Fruit fly (Drosophila melanogaster) whole organism, embryonic: ENCODE measurements around the gene CG16758.

Experiments used
- ATbp ChIP-seq: fragments of 200-800 bp; sonication (Bioruptor generic); optimal IDR thresholded peaks from 2 replicates; lab custom pipeline; 2017; ENCODE audit warnings: missing biosample characterization, mild to moderate bottlenecking, missing genetic modification characterization, missing genetic modification reagents
- CG10321 ChIP-seq: fragments of 200-800 bp; sonication (Bioruptor generic); IDR thresholded peaks from 2 replicates; pipeline ENCODE4 v1.3.6; 2022; ENCODE audit warnings: missing biosample characterization, missing genetic modification characterization
- CG10462 ChIP-seq: fragments of 200-800 bp; sonication (Bioruptor generic); optimal IDR thresholded peaks from 2 replicates; lab custom pipeline; 2016; ENCODE audit warnings: missing biosample characterization, missing genetic modification characterization
- CG10543 ChIP-seq: fragments of 200-800 bp; sonication (Bioruptor generic); optimal IDR thresholded peaks from 3 replicates; lab custom pipeline; 2017; ENCODE audit warnings: missing biosample characterization, mild to moderate bottlenecking, missing genetic modification characterization, moderate library complexity
- CG10654 ChIP-seq: fragments of 200-800 bp; sonication (Bioruptor generic); optimal IDR thresholded peaks from 2 replicates; lab custom pipeline; 2016; ENCODE audit warnings: missing biosample characterization, missing genetic modification characterization
- CG13894 ChIP-seq: fragments of 200-800 bp; sonication (Bioruptor generic); optimal IDR thresholded peaks from 3 replicates; lab custom pipeline; 2018; ENCODE audit warnings: missing biosample characterization, mild to moderate bottlenecking, missing genetic modification characterization, moderate library complexity
- CG15479 ChIP-seq: fragments of 200-800 bp; sonication (Bioruptor generic); optimal IDR thresholded peaks from 3 replicates; lab custom pipeline; 2019; ENCODE audit warnings: missing biosample characterization, mild to moderate bottlenecking, missing genetic modification characterization, moderate library complexity
- CG17385 ChIP-seq: fragments of 200-800 bp; sonication (Bioruptor generic); optimal IDR thresholded peaks from 3 replicates; lab custom pipeline; 2018; ENCODE audit warnings: missing biosample characterization, mild to moderate bottlenecking, missing genetic modification characterization
- CG1792 ChIP-seq: fragments of 200-800 bp; sonication (Bioruptor generic); optimal IDR thresholded peaks from 2 replicates; lab custom pipeline; 2016; ENCODE audit warnings: missing biosample characterization, missing genetic modification characterization
- CG3838 ChIP-seq: fragments of 200-800 bp; sonication (Bioruptor generic); optimal IDR thresholded peaks from 3 replicates; lab custom pipeline; 2016; ENCODE audit warnings: missing biosample characterization, missing genetic modification characterization
- CG42726 ChIP-seq: fragments of 200-800 bp; sonication (Bioruptor generic); IDR thresholded peaks from 2 replicates; pipeline ENCODE4 v1.3.6; 2022; ENCODE audit warnings: missing biosample characterization, missing genetic modification characterization; ENCODE audit not compliant: partially characterized antibody
- CG4617 ChIP-seq: fragments of 200-800 bp; sonication (Bioruptor generic); optimal IDR thresholded peaks from 3 replicates; lab custom pipeline; 2016; ENCODE audit warnings: missing biosample characterization, missing genetic modification characterization, borderline replicate concordance
- CG6791 ChIP-seq: fragments of 200-800 bp; sonication (Bioruptor generic); IDR thresholded peaks from 3 replicates; pipeline ENCODE4 v1.3.6; 2022; ENCODE audit warnings: missing biosample characterization, missing genetic modification characterization; ENCODE audit not compliant: partially characterized antibody
- CkIIα-i1 ChIP-seq: fragments of 200-800 bp; sonication (Bioruptor generic); IDR thresholded peaks from 2 replicates; pipeline ENCODE4 v1.3.6; 2022; ENCODE audit warnings: missing biosample characterization, missing genetic modification characterization
- D19A ChIP-seq: fragments of 200-800 bp; optimal IDR thresholded peaks from 3 replicates; lab custom pipeline; 2019; ENCODE audit warnings: missing biosample characterization, mild to moderate bottlenecking, missing genetic modification characterization, moderate library complexity
- Dref ChIP-seq: fragments of 200-800 bp; sonication (Bioruptor generic); IDR thresholded peaks from 2 replicates; pipeline ENCODE4 v1.3.6; 2022; ENCODE audit warnings: missing biosample characterization, missing genetic modification characterization
- Drgx ChIP-seq: fragments of 200-800 bp; sonication (Bioruptor generic); IDR thresholded peaks from 2 replicates; pipeline ENCODE4 v1.3.6; 2022; ENCODE audit warnings: missing biosample characterization, missing genetic modification characterization
- MBD-R2 ChIP-seq: fragments of 200-800 bp; sonication (Bioruptor generic); IDR thresholded peaks from 2 replicates; pipeline ENCODE4 v1.3.6; 2022; ENCODE audit warnings: missing biosample characterization, missing genetic modification characterization
- MESR4 ChIP-seq: fragments of 200-800 bp; sonication (Bioruptor generic); optimal IDR thresholded peaks from 2 replicates; lab custom pipeline; 2018; ENCODE audit warnings: missing biosample characterization, mild to moderate bottlenecking, missing genetic modification characterization, moderate library complexity
- Med ChIP-seq: fragments of 200-800 bp; sonication (Bioruptor generic); peaks from one replicate; lab custom pipeline; 2016; ENCODE audit warnings: missing biosample characterization, missing genetic modification characterization, mild to moderate bottlenecking, inconsistent platforms, moderate library complexity
- NC2β ChIP-seq: fragments of 200-800 bp; sonication (Bioruptor generic); optimal IDR thresholded peaks from 2 replicates; lab custom pipeline; 2016; ENCODE audit warnings: missing biosample characterization, missing genetic modification characterization
- NK7.1 ChIP-seq: fragments of 200-800 bp; sonication (Bioruptor generic); optimal IDR thresholded peaks from 3 replicates; lab custom pipeline; 2016; ENCODE audit warnings: missing biosample characterization, missing genetic modification characterization
- Neu2 ChIP-seq: fragments of 200-800 bp; sonication (Bioruptor generic); optimal IDR thresholded peaks from 3 replicates; lab custom pipeline; 2016; ENCODE audit warnings: missing biosample characterization, missing genetic modification characterization, borderline replicate concordance
- Rfx ChIP-seq: fragments of 200-800 bp; sonication (Bioruptor generic); IDR thresholded peaks from 2 replicates; pipeline ENCODE4 v1.3.6; 2022; ENCODE audit warnings: missing biosample characterization, missing genetic modification characterization
- Rx ChIP-seq: fragments of 200-800 bp; sonication (Bioruptor generic); IDR thresholded peaks from 2 replicates; pipeline ENCODE4 v1.3.6; 2022; ENCODE audit warnings: missing biosample characterization, missing genetic modification characterization
- bigmax ChIP-seq: fragments of 200-800 bp; sonication (Bioruptor generic); optimal IDR thresholded peaks from 2 replicates; lab custom pipeline; 2018; ENCODE audit warnings: missing biosample characterization, mild to moderate bottlenecking, missing genetic modification characterization
- chinmo ChIP-seq: fragments of 200-800 bp; sonication (Bioruptor generic); IDR thresholded peaks from 4 replicates; pipeline ENCODE4 v1.3.6; 2022; ENCODE audit warnings: missing biosample characterization, missing genetic modification characterization; ENCODE audit not compliant: partially characterized antibody
- crol ChIP-seq: fragments of 200-800 bp; sonication (Bioruptor generic); IDR thresholded peaks from 2 replicates; pipeline ENCODE4 v1.3.6; 2022; ENCODE audit warnings: missing biosample characterization, missing genetic modification characterization
- ems ChIP-seq: fragments of 200-800 bp; sonication (Bioruptor generic); optimal IDR thresholded peaks from 3 replicates; lab custom pipeline; 2016; ENCODE audit warnings: missing biosample characterization, missing genetic modification characterization
- grn ChIP-seq: fragments of 200-800 bp; sonication (Bioruptor generic); optimal IDR thresholded peaks from 3 replicates; lab custom pipeline; 2017; ENCODE audit warnings: missing biosample characterization, missing genetic modification characterization
- insv ChIP-seq, 2 experiments: fragments of 200-800 bp; sonication (Bioruptor generic); optimal IDR thresholded peaks; 3 replicates each; lab custom pipeline; 2016 to 2018; ENCODE audit warnings: missing biosample characterization in 2 of 2, missing genetic modification characterization in 2 of 2
- inv ChIP-seq: fragments of 200-800 bp; sonication (Bioruptor generic); IDR thresholded peaks from 2 replicates; pipeline ENCODE4 v1.3.6; 2022; ENCODE audit warnings: missing biosample characterization, missing genetic modification characterization; ENCODE audit not compliant: partially characterized antibody
- kah ChIP-seq: fragments of 200-800 bp; sonication (Bioruptor generic); optimal IDR thresholded peaks from 2 replicates; lab custom pipeline; 2018; ENCODE audit warnings: missing biosample characterization, mild to moderate bottlenecking, missing genetic modification characterization
- ken ChIP-seq: fragments of 200-800 bp; sonication (Bioruptor generic); IDR thresholded peaks from 3 replicates; pipeline ENCODE4 v1.3.6; 2022; ENCODE audit warnings: missing biosample characterization, missing genetic modification characterization
- lola ChIP-seq, 3 experiments: fragments of >200 bp in 2 of 3; fragments of 200-800 bp in 1 of 3; sonication (Bioruptor generic) in 1 of 3; optimal IDR thresholded peaks; 2 replicates each; lab custom pipeline; 2017 to 2019; ENCODE audit warnings: missing biosample characterization in 3 of 3, missing genetic modification characterization in 3 of 3, mild to moderate bottlenecking in 1 of 3, moderate library complexity in 1 of 3
- nom ChIP-seq: fragments of 200-800 bp; sonication (Bioruptor generic); optimal IDR thresholded peaks from 2 replicates; lab custom pipeline; 2017; ENCODE audit warnings: missing biosample characterization, missing genetic modification characterization, mild to moderate bottlenecking, moderate library complexity, missing genetic modification reagents
- otp ChIP-seq: fragments of 200-800 bp; sonication (Bioruptor generic); IDR thresholded peaks from 3 replicates; pipeline ENCODE4, ENCODE4 v1.3.6; 2022; ENCODE audit warnings: missing biosample characterization, missing genetic modification characterization
- phol ChIP-seq: fragments of 200-800 bp; sonication (Bioruptor generic); optimal IDR thresholded peaks from 3 replicates; lab custom pipeline; 2018; ENCODE audit warnings: missing biosample characterization, mild to moderate bottlenecking, missing genetic modification characterization, moderate library complexity
- sens ChIP-seq: fragments of 200-800 bp; sonication (Bioruptor generic); peaks from one replicate; lab custom pipeline; 2016; ENCODE audit warnings: missing biosample characterization, missing genetic modification characterization
- sima ChIP-seq: fragments of 200-800 bp; sonication (Bioruptor generic); optimal IDR thresholded peaks from 2 replicates; lab custom pipeline; 2016; ENCODE audit warnings: missing biosample characterization, missing genetic modification characterization
- tio ChIP-seq: fragments of 200-800 bp; sonication (Bioruptor generic); optimal IDR thresholded peaks from 2 replicates; lab custom pipeline; 2017; ENCODE audit warnings: missing biosample characterization, missing genetic modification characterization, inconsistent platforms
- usp ChIP-seq: fragments of >200 bp; optimal IDR thresholded peaks from 2 replicates; lab custom pipeline; 2017; ENCODE audit warnings: missing biosample characterization, missing genetic modification characterization
- vfl ChIP-seq: fragments of 200-800 bp; sonication (Bioruptor generic); optimal IDR thresholded peaks from 2 replicates; lab custom pipeline; 2016; ENCODE audit warnings: missing biosample characterization, missing genetic modification characterization
- yki ChIP-seq: fragments of >200 bp; optimal IDR thresholded peaks from 3 replicates; lab custom pipeline; 2018

CG16758 gene

DNA sequence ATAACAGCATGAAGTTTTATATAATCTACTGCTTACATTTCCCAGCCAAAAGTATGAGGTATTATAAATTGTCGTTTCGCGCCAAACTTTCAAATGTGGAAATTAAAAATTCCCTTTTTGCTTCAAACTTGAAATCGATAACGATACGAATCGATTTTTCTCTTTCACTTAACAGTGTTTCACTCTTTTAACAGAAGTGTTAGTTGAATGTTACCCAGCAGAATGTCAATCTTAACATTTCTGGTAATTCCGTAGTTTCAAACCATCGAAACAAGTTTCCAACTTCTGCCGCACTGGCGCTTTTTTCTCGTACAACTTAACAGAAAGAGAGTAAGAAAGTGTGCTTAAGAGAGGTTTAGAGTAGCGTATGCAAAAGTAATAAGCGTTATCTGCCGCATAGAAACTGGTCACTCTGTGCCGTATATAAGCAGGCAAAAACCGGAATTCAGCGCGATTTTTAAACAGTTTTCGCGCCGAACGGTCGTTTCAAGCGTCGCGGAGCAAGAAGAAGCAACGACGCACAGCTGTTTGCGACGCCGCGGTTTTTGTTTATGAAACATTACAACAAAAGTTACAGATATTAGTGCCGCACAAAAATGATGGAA is 36.9 kb downstream of the CG16758 start (continued):
- no peak for TF ChIP-seq otp
- TF ChIP-seq CG10321 (GFP tag; lab: Robert Waterston, UW) = no peak
- TF ChIP-seq lola (GFP tag; optimal IDR thresholded peaks at IDR 0.05; lab: Kevin White, UChicago) = peak in 1 of 3 experiments; percentile 5
- no peak for TF ChIP-seq tio (GFP tag; lab: Kevin White, UChicago)
- no peak for TF ChIP-seq CkIIα-i1 (GFP tag; lab: Robert Waterston, UW)
- peak; percentile 90 for TF ChIP-seq CG17385 (GFP tag; lab: Kevin White, UChicago)
- no peak for TF ChIP-seq yki (lab: Kevin White, UChicago)
- peak; percentile 72 for TF ChIP-seq NC2β
- peak; percentile 58; the same call in 2 of the 3 replicates for TF ChIP-seq CG6791 (GFP tag; lab: Robert Waterston, UW)
- TF ChIP-seq CG13894 (tag; lab: Kevin White, UChicago) = peak; percentile 76
- no peak for TF ChIP-seq usp (GFP tag; lab: Kevin White, UChicago)
- peak; percentile 52; the same call in 2 of the 3 replicates for TF ChIP-seq ken (GFP tag; lab: Robert Waterston, UW)
- TF ChIP-seq CG10462 (GFP tag; lab: Kevin White, UChicago) = no peak
- TF ChIP-seq CG42726 (GFP tag; lab: Robert Waterston, UW) = peak; percentile 55; the same call in 1 of the 2 replicates
- no peak for TF ChIP-seq bigmax (GFP tag; lab: Kevin White, UChicago)
- TF ChIP-seq sima (GFP tag; lab: Kevin White, UChicago) = no peak

DNA sequence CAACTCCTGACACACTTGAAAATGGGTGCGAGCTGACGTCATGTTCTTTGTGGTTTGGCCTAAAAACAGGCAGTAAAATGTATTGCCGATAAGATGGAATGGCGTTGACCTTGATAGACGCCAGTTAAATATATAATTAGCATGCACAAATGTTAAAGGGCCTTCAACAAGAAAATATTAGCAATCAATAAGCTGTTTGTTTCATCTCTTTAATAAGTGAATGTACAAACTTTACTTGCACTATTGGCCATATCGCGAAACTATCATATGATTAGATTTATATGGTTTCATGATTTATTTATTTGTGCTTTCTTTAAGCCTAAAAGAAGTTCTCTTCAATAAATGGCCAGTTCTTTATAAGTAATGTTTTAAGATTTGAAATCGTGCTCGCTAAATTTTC is 41.4 kb downstream of the CG16758 start:
- TF ChIP-seq sens (GFP tag; lab: Kevin White, UChicago) (peak; percentile 67), nom (GFP tag; lab: Kevin White, UChicago) (no peak), Rfx (GFP tag; lab: Robert Waterston, UW) (no peak), NK7.1 (GFP tag; lab: Kevin White, UChicago) (no peak), Med (GFP tag; lab: Kevin White, UChicago) (peak; percentile 12), CG4617 (GFP tag; lab: Kevin White, UChicago) (no peak)

DNA sequence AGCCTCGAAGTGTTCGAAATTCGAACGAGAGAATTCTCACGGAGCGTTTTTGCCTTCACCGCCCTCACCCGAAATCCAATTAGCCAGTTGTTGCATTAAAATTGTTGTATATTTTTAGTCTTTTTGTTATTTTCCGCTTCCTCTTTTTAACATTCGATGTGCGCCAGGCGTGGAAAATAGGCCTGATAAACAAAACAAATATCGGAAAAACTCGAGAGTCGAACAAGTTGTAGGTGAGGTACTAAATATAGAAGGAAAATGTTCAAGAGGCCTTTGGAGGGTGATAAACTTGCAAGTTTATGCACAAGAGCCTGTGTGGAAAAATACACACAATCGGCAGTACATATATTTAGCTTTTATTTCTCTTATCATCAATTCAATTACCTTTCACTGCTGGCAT is 44.6 kb downstream of the CG16758 start:
- peak in 1 of 2 experiments; percentile 37 for TF ChIP-seq insv (GFP tag; optimal IDR thresholded peaks at IDR 0.05; lab: Kevin White, UChicago)
- TF ChIP-seq kah (GFP tag; lab: Kevin White, UChicago) = peak; percentile 86
- TF ChIP-seq crol (GFP tag; lab: Robert Waterston, UW) = peak; percentile 17; the same call in 1 of the 2 replicates
- no peak for TF ChIP-seq Rx

DNA sequence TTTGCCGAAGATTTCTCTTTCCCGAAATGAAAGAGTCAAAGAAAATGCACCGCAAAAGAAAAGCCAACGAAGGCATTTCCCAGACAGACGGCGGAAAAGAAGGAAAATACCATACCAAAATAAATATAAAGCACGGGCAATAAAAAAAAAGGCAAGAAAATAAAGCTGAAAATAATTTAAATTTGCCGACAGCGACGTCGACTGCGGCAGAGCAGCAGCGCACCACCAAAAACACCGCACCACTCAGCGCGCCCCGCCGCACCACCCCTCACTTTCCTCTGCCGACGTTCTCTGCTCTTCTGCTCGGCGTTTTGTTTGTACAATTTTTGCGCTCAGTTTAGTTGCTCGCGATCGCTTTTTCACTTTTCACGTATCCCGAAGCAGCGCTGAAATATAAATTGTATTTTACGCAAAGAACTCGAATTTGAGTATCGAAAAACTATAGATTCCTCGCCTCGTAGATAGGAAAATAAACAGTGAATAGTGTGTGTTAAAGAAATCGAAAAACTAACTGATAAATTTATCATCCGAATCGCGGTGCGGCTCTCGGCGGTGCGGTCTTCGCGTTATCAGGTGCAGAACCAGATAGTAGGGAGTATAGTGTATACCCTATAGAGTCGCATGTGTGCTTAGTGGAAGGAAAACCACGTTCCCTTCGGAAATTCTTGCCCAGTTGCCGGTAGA is 45.7 kb downstream of the CG16758 start:
- TF ChIP-seq vfl (GFP tag; lab: Kevin White, UChicago) = no peak
- no peak for TF ChIP-seq MBD-R2 (GFP tag; lab: Robert Waterston, UW)
- peak; percentile 74 for TF ChIP-seq grn (GFP tag; lab: Kevin White, UChicago)
- TF ChIP-seq CG15479 (GFP tag; lab: Kevin White, UChicago) = peak; percentile 62
- no peak for TF ChIP-seq Dref
- peak; percentile 48 for TF ChIP-seq Drgx (GFP tag; lab: Robert Waterston, UW)
- no peak for TF ChIP-seq MESR4
- TF ChIP-seq phol (tag; lab: Kevin White, UChicago) = no peak
- no peak for TF ChIP-seq CG10654 (GFP tag; lab: Kevin White, UChicago)
- no peak for TF ChIP-seq CG3838 (GFP tag; lab: Kevin White, UChicago)
- TF ChIP-seq D19A (tag; lab: Kevin White, UChicago) = peak; percentile 76
- peak; percentile 3 for TF ChIP-seq CG1792 (GFP tag; lab: Kevin White, UChicago)
- TF ChIP-seq inv = no peak
- no peak for TF ChIP-seq Neu2 (GFP tag; lab: Kevin White, UChicago)
- peak; percentile 64; the same call in 2 of the 4 replicates for TF ChIP-seq chinmo (GFP tag; lab: Robert Waterston, UW)
- TF ChIP-seq ATbp (GFP tag; lab: Kevin White, UChicago) = no peak
- TF ChIP-seq nom (GFP tag; lab: Kevin White, UChicago) = no peak
- TF ChIP-seq ems (GFP tag; lab: Kevin White, UChicago) = no peak
- peak; percentile 98 for TF ChIP-seq crol (GFP tag; lab: Robert Waterston, UW)
- TF ChIP-seq CG10543 (GFP tag; lab: Kevin White, UChicago) = peak; percentile 76
